Worm (Caenorhabditis elegans): ENCODE data around the gene T06E8.2.

DNA sequence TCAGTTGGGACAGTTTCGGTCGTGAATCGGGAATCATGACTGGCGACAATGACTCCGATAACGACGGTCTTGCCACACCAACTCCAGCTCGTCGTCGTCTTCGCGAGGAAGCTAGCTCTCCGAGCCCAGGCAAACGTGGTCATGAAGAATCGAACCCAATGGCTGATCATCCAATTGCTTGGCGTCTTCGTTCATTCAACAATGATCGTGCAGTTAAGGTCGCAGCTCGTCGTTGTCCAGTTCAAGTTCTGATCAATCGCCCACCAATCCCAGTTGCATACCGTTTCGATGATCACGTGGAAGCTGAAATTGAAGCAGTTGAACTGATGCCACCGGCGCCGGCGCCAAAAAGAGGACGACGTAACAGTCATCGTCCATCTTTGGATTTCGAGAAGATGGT, 11.0 kb upstream of the T06E8.2 start:
- TF ChIP-seq pes-1 (GFP tag; IDR thresholded peaks at IDR 0.05) (no peak), ceh-13 (GFP tag; optimal IDR thresholded peaks at IDR 0.05) (no peak), scrt-1 (GFP tag; IDR thresholded peaks at IDR 0.05) (no peak), ama-1 (optimal IDR thresholded peaks at IDR 0.05) (no peak), ceh-36 (tag; optimal IDR thresholded peaks at IDR 0.05) (no peak)

Data from whole organism, early embryonic.